Worm (Caenorhabditis elegans) whole organism, L4 larva: ENCODE results near the gene seu-1.
A peak's percentile ranks its signal among the peaks of the same experiment; 100 is the strongest.
"Not testable (repeated sequence)": the region's sequence is repeated elsewhere in the genome, so short reads cannot be mapped to it uniquely, and the experiment has no call there.

ENCODE experiments used
- F26F4.8 ChIP-seq: fragments of 200-800 bp; sonication (Bioruptor generic); conservative IDR thresholded peaks from 2 replicates; pipeline ENCODE4 v1.3.6; 2022; ENCODE audit warnings: missing genetic modification characterization, missing compliant biosample characterization
- F44E2.7 ChIP-seq: fragments of 200-800 bp; sonication (Bioruptor generic); IDR thresholded peaks from 2 replicates; pipeline ENCODE4 v2.1.2; 2022; ENCODE audit warnings: missing genetic modification characterization, missing compliant biosample characterization
- T26A8.4 ChIP-seq: fragments of 200-800 bp; sonication (Bioruptor generic); IDR thresholded peaks from 2 replicates; pipeline ENCODE4 v1.3.6; 2022; ENCODE audit warnings: missing genetic modification characterization, missing compliant biosample characterization
- Y105C5A.15 ChIP-seq: fragments of 200-800 bp; sonication (Bioruptor generic); IDR thresholded peaks from 2 replicates; pipeline ENCODE4 v1.3.6; 2022; ENCODE audit warnings: missing genetic modification characterization, missing compliant biosample characterization
- Y75B8A.6 ChIP-seq: fragments of 200-800 bp; sonication (Bioruptor generic); IDR thresholded peaks from 2 replicates; pipeline ENCODE4 v1.3.6; 2022; ENCODE audit warnings: missing genetic modification reagents, missing genetic modification characterization, missing compliant biosample characterization
- ZK337.2 ChIP-seq: fragments of 200-800 bp; sonication (Bioruptor generic); IDR thresholded peaks from 2 replicates; pipeline ENCODE4 v1.3.6; 2022; ENCODE audit warnings: missing genetic modification reagents, missing genetic modification characterization, missing compliant biosample characterization
- ZK546.5 ChIP-seq, 2 experiments: sonication (generic microtip); optimal IDR thresholded peaks; 2 replicates each; lab custom pipeline; 2017; ENCODE audit warnings: missing biosample characterization in 2 of 2, missing genetic modification characterization in 2 of 2
- ama-1 ChIP-seq: fragments of 150-350 bp; optimal IDR thresholded peaks from 2 replicates; lab custom pipeline; 2014; ENCODE audit warnings: inconsistent platforms, mixed read lengths
- arid-1 ChIP-seq: fragments of 200-800 bp; sonication (Bioruptor generic); conservative IDR thresholded peaks from 2 replicates; pipeline ENCODE4 v1.3.6; 2022; ENCODE audit warnings: missing genetic modification reagents, missing genetic modification characterization, missing compliant biosample characterization
- attf-4 ChIP-seq: sonication (generic microtip); optimal IDR thresholded peaks from 3 replicates; lab custom pipeline; 2017; ENCODE audit warnings: missing biosample characterization, missing genetic modification characterization
- ceh-44 ChIP-seq: fragments of 200-800 bp; sonication (Bioruptor generic); IDR thresholded peaks from 2 replicates; pipeline ENCODE4 v1.3.6; 2022; ENCODE audit warnings: missing genetic modification reagents, missing genetic modification characterization, missing compliant biosample characterization
- ceh-82 ChIP-seq: sonication (generic microtip); optimal IDR thresholded peaks from 2 replicates; lab custom pipeline; 2017; ENCODE audit warnings: missing biosample characterization, missing genetic modification characterization
- dmd-8 ChIP-seq: fragments of 200-800 bp; sonication (Bioruptor generic); IDR thresholded peaks from 2 replicates; pipeline ENCODE4 v1.3.6; 2022; ENCODE audit warnings: missing genetic modification characterization, missing compliant biosample characterization
- dpl-1 ChIP-seq: fragments of 150-350 bp; optimal IDR thresholded peaks from 2 replicates; lab custom pipeline; 2014; ENCODE audit warnings: missing biosample characterization, missing genetic modification reagents, missing genetic modification characterization
- dve-1 ChIP-seq: sonication (generic microtip); optimal IDR thresholded peaks from 2 replicates; lab custom pipeline; 2017; ENCODE audit warnings: antibody characterized with exemption, mild to moderate bottlenecking, missing genetic modification characterization, missing compliant biosample characterization; ENCODE audit not compliant: insufficient read depth
- egl-27 ChIP-seq: sonication (generic microtip); optimal IDR thresholded peaks from 3 replicates; lab custom pipeline; 2017; ENCODE audit warnings: missing biosample characterization, missing genetic modification reagents, missing genetic modification characterization
- fkh-10 ChIP-seq: fragments of 150-350 bp; optimal IDR thresholded peaks from 2 replicates; lab custom pipeline; 2014; ENCODE audit warnings: missing biosample characterization, missing genetic modification reagents, missing genetic modification characterization
- gei-8 ChIP-seq: fragments of 200-800 bp; sonication (Bioruptor generic); optimal IDR thresholded peaks from 2 replicates; lab custom pipeline; 2018; ENCODE audit warnings: mild to moderate bottlenecking, missing genetic modification characterization, missing compliant biosample characterization
- hlh-11 ChIP-seq: fragments of 200-800 bp; sonication (Bioruptor generic); optimal IDR thresholded peaks from 2 replicates; lab custom pipeline; 2018; ENCODE audit warnings: mild to moderate bottlenecking, missing genetic modification characterization, missing compliant biosample characterization
- lin-1 ChIP-seq: fragments of 200-800 bp; sonication (Bioruptor generic); IDR thresholded peaks from 2 replicates; pipeline ENCODE4 v1.3.6; 2022; ENCODE audit warnings: missing genetic modification reagents, missing genetic modification characterization, missing compliant biosample characterization
- lin-38 ChIP-seq: fragments of 200-800 bp; sonication (Bioruptor generic); IDR thresholded peaks from 2 replicates; pipeline ENCODE4 v1.3.6; 2022; ENCODE audit warnings: missing genetic modification reagents, missing genetic modification characterization, missing compliant biosample characterization
- lir-3 ChIP-seq: sonication (generic microtip); optimal IDR thresholded peaks from 2 replicates; lab custom pipeline; 2016; ENCODE audit warnings: mild to moderate bottlenecking, missing genetic modification characterization, missing compliant biosample characterization
- mdl-1 ChIP-seq, 2 experiments: fragments of 150-350 bp in 1 of 2; sonication (generic microtip) in 1 of 2; optimal IDR thresholded peaks; 2 replicates each; lab custom pipeline; 2014 to 2017; ENCODE audit warnings: missing biosample characterization in 2 of 2, missing genetic modification characterization in 2 of 2
- mdt-29 ChIP-seq: fragments of 200-800 bp; sonication (Bioruptor generic); IDR thresholded peaks from 2 replicates; pipeline ENCODE4 v1.3.6; 2022; ENCODE audit warnings: missing genetic modification reagents, missing genetic modification characterization, missing compliant biosample characterization
- mxl-2 ChIP-seq: fragments of 200-800 bp; sonication (Bioruptor generic); conservative IDR thresholded peaks from 2 replicates; pipeline ENCODE4 v1.3.6; 2022; ENCODE audit warnings: missing genetic modification reagents, missing genetic modification characterization, missing compliant biosample characterization
- nhr-111 ChIP-seq: fragments of 200-800 bp; sonication (Bioruptor generic); optimal IDR thresholded peaks from 2 replicates; lab custom pipeline; 2018; ENCODE audit warnings: mild to moderate bottlenecking, missing genetic modification characterization, missing compliant biosample characterization
- nhr-48 ChIP-seq: sonication (generic microtip); optimal IDR thresholded peaks from 2 replicates; lab custom pipeline; 2016; ENCODE audit warnings: mild to moderate bottlenecking, missing genetic modification characterization, missing compliant biosample characterization
- nhr-76 ChIP-seq: fragments of 150-350 bp; optimal IDR thresholded peaks from 2 replicates; lab custom pipeline; 2014; ENCODE audit warnings: missing biosample characterization, missing genetic modification characterization
- pha-4 ChIP-seq, 2 experiments: fragments of 150-350 bp in 1 of 2; fragments of 200-800 bp in 1 of 2; sonication (Bioruptor generic) in 1 of 2; IDR thresholded peaks in 1 of 2; optimal IDR thresholded peaks in 1 of 2; 2 replicates each; pipeline versions ENCODE4 v1.3.6 to Lab custom; 2014 to 2022; ENCODE audit warnings: missing genetic modification characterization in 2 of 2, missing genetic modification reagents in 2 of 2, missing biosample characterization in 1 of 2, missing compliant biosample characterization in 1 of 2
- php-3 ChIP-seq: fragments of 200-800 bp; sonication (Bioruptor generic); IDR thresholded peaks from 2 replicates; pipeline ENCODE4 v1.3.6; 2022; ENCODE audit warnings: missing genetic modification reagents, missing genetic modification characterization, missing compliant biosample characterization
- saeg-2 ChIP-seq: fragments of 200-800 bp; sonication (Bioruptor generic); IDR thresholded peaks from 2 replicates; pipeline ENCODE4 v1.3.6; 2022; ENCODE audit warnings: missing genetic modification reagents, missing genetic modification characterization, missing compliant biosample characterization
- snpc-1.2 ChIP-seq: fragments of 200-800 bp; sonication (Bioruptor generic); IDR thresholded peaks from 2 replicates; pipeline ENCODE4 v1.3.6; 2022; ENCODE audit warnings: missing genetic modification reagents, missing genetic modification characterization, missing compliant biosample characterization
- spr-1 ChIP-seq: sonication (generic microtip); optimal IDR thresholded peaks from 2 replicates; lab custom pipeline; 2016; ENCODE audit warnings: mild to moderate bottlenecking, missing genetic modification characterization, missing compliant biosample characterization
- spr-3 ChIP-seq: fragments of 200-800 bp; sonication (Bioruptor generic); optimal IDR thresholded peaks from 2 replicates; lab custom pipeline; 2018; ENCODE audit warnings: mild to moderate bottlenecking, missing genetic modification characterization, missing compliant biosample characterization
- tra-1 ChIP-seq: fragments of 200-800 bp; sonication (Bioruptor generic); IDR thresholded peaks from 2 replicates; pipeline ENCODE4 v1.3.6; 2022; ENCODE audit warnings: missing genetic modification reagents, missing genetic modification characterization, missing compliant biosample characterization
- unc-130 ChIP-seq: sonication (generic microtip); optimal IDR thresholded peaks from 2 replicates; lab custom pipeline; 2016; ENCODE audit warnings: missing genetic modification reagents, missing genetic modification characterization, missing compliant biosample characterization
- unc-39 ChIP-seq: sonication (generic microtip); optimal IDR thresholded peaks from 2 replicates; lab custom pipeline; 2017; ENCODE audit warnings: missing biosample characterization, missing genetic modification characterization
- unc-62 ChIP-seq, 3 experiments: fragments of 150-350 bp in 1 of 3; sonication (generic microtip); optimal IDR thresholded peaks in 2 of 3; peaks in 1 of 3; 1 replicate in 1 of 3; 2 replicates in 2 of 3; lab custom pipeline; 2014 to 2017; ENCODE audit warnings: missing biosample characterization in 3 of 3, missing genetic modification characterization in 3 of 3, missing genetic modification reagents in 3 of 3, missing genotype in 1 of 3
- vab-7 ChIP-seq: fragments of 200-800 bp; sonication (Bioruptor generic); IDR thresholded peaks from 2 replicates; pipeline ENCODE4 v1.3.6; 2022; ENCODE audit warnings: missing genetic modification reagents, missing genetic modification characterization, missing compliant biosample characterization
- zfp-2 ChIP-seq: sonication (generic microtip); optimal IDR thresholded peaks from 2 replicates; lab custom pipeline; 2016; ENCODE audit warnings: mild to moderate bottlenecking, missing genetic modification characterization, missing compliant biosample characterization
- zip-11 ChIP-seq: fragments of 200-800 bp; sonication (Bioruptor generic); IDR thresholded peaks from 2 replicates; pipeline ENCODE4 v1.3.6; 2022; ENCODE audit warnings: missing genetic modification characterization, missing compliant biosample characterization
- ztf-11 ChIP-seq: fragments of 150-350 bp; optimal IDR thresholded peaks from 2 replicates; lab custom pipeline; 2014; ENCODE audit warnings: missing biosample characterization, missing genetic modification characterization
- ztf-7 ChIP-seq: fragments of 150-350 bp; optimal IDR thresholded peaks from 2 replicates; lab custom pipeline; 2014; ENCODE audit warnings: missing biosample characterization, missing genetic modification characterization

seu-1 gene

ce11 chrIV:6317357-6317756, 12.1 kb upstream of the seu-1 start, which contains the start of gene Y73B6BL.12:
TSS of gene Y73B6BL.12 (minus strand) at chrIV:6317457.
- not testable (repeated sequence) for TF ChIP-seq lir-3, zfp-2, spr-1 (tag; lab: Kevin White, UChicago)
- TF ChIP-seq, all 104 proteins: peak for 0; not testable (repeated sequence) for 104

ce11 chrIV:6320267-6320977, 9.0 kb upstream of the seu-1 start:
- 0 out of 2 replicates have a peak, but pooled peaks have one; percentile 24 for TF ChIP-seq mdt-29 (GFP tag; lab: Robert Waterston, UW)
- 0 out of 2 replicates have a peak, but pooled peaks have one; percentile 51 for TF ChIP-seq arid-1 (GFP tag; lab: Robert Waterston, UW)
- TF ChIP-seq lin-38, result peak; percentile 40
- 0 out of 2 replicates have a peak, but pooled peaks have one; percentile 3 for TF ChIP-seq ZK337.2 (GFP tag; lab: Robert Waterston, UW)
- TF ChIP-seq snpc-1.2 (GFP tag; lab: Robert Waterston, UW), result peak; percentile 66
- TF ChIP-seq dmd-8 (GFP tag; lab: Robert Waterston, UW), result 0 out of 2 replicates have a peak, but pooled peaks have one; percentile 17
- 0 out of 2 replicates have a peak, but pooled peaks have one; percentile 34 for TF ChIP-seq T26A8.4 (GFP tag; lab: Robert Waterston, UW)
- 0 out of 2 replicates have a peak, but pooled peaks have one; percentile 16 for TF ChIP-seq php-3 (GFP tag; lab: Robert Waterston, UW)

ce11 chrIV:6321667-6322066, 7.8 kb upstream of the seu-1 start, which contains the start of gene Y73B6BL.29:
TSS of gene Y73B6BL.29 (plus strand) at chrIV:6321929.
- no peak for TF ChIP-seq zip-11 (GFP tag; lab: Robert Waterston, UW)
- peak; percentile 84 for TF ChIP-seq ztf-7 (tag; lab: Kevin White, UChicago)
- TF ChIP-seq spr-3, result no peak
- no peak for TF ChIP-seq Y105C5A.15 (GFP tag; lab: Robert Waterston, UW)
- TF ChIP-seq unc-62 (GFP tag; optimal IDR thresholded peaks at IDR 0.05 in 1 of 2; lab: Kevin White, UChicago), result no peak
- no peak for TF ChIP-seq unc-62 (tag; optimal IDR thresholded peaks at IDR 0.05; lab: Kevin White, UChicago)
- TF ChIP-seq dve-1, result peak; percentile 90
- no peak; the same call in 1 of the 2 replicates for TF ChIP-seq mdt-29 (GFP tag; lab: Robert Waterston, UW)
- peak; percentile 77 for TF ChIP-seq T26A8.4 (GFP tag; lab: Robert Waterston, UW)
- TF ChIP-seq nhr-111 (GFP tag; lab: Kevin White, UChicago), result no peak
- TF ChIP-seq ama-1 (lab: Kevin White, UChicago), result no peak
- TF ChIP-seq ztf-11 (tag; lab: Kevin White, UChicago), result no peak
- TF ChIP-seq nhr-76 (tag; lab: Kevin White, UChicago), result no peak
- no peak for TF ChIP-seq F44E2.7 (GFP tag; lab: Robert Waterston, UW)
- peak in 1 of 2 experiments; percentile 44 for TF ChIP-seq mdl-1 (tag; optimal IDR thresholded peaks at IDR 0.05; lab: Kevin White, UChicago)
- TF ChIP-seq ceh-44 (GFP tag; lab: Robert Waterston, UW), result peak; percentile 93
- no peak for TF ChIP-seq unc-39 (tag; lab: Kevin White, UChicago)
- TF ChIP-seq dpl-1 (GFP tag; lab: Kevin White, UChicago), result peak; percentile 99
- TF ChIP-seq lin-1, result peak; percentile 29; the same call in 1 of the 2 replicates
- TF ChIP-seq attf-4 (tag; lab: Kevin White, UChicago), result no peak
- no peak for TF ChIP-seq mxl-2 (GFP tag; lab: Robert Waterston, UW)
- peak; percentile 84 for TF ChIP-seq snpc-1.2 (GFP tag; lab: Robert Waterston, UW)
- TF ChIP-seq unc-130 (GFP tag; lab: Kevin White, UChicago), result peak; percentile 95
- TF ChIP-seq dmd-8 (GFP tag; lab: Robert Waterston, UW), result no peak
- no peak for TF ChIP-seq F26F4.8 (GFP tag; lab: Robert Waterston, UW)
- TF ChIP-seq ceh-82 (tag; lab: Kevin White, UChicago), result no peak
- no peak for TF ChIP-seq saeg-2 (GFP tag; lab: Robert Waterston, UW)
- TF ChIP-seq fkh-10 (GFP tag; lab: Kevin White, UChicago), result peak; percentile 71
- 0 out of 2 replicates have a peak, but pooled peaks have one; percentile 22 for TF ChIP-seq vab-7 (GFP tag; lab: Robert Waterston, UW)
- TF ChIP-seq pha-4 (GFP tag; IDR thresholded peaks at IDR 0.05; lab: Robert Waterston, UW), result peak; percentile 78; the same call in 1 of the 2 replicates
- peak; percentile 14 for TF ChIP-seq pha-4 (tag; optimal IDR thresholded peaks at IDR 0.05; lab: Kevin White, UChicago)
- no peak for TF ChIP-seq php-3 (GFP tag; lab: Robert Waterston, UW)
- TF ChIP-seq nhr-48 (tag; lab: Kevin White, UChicago), result peak; percentile 42
- peak; percentile 43 to 51 for TF ChIP-seq ZK546.5 (tag; optimal IDR thresholded peaks at IDR 0.05; lab: Kevin White, UChicago)
- TF ChIP-seq tra-1, result peak; percentile 76; the same call in 1 of the 2 replicates
- peak; percentile 71 for TF ChIP-seq hlh-11 (tag; lab: Kevin White, UChicago)
- TF ChIP-seq Y75B8A.6 (GFP tag; lab: Robert Waterston, UW), result no peak
- no peak for TF ChIP-seq gei-8 (GFP tag; lab: Kevin White, UChicago)
- peak; percentile 72 for TF ChIP-seq arid-1 (GFP tag; lab: Robert Waterston, UW)
- TF ChIP-seq egl-27 (tag; lab: Kevin White, UChicago), result no peak
